Worm (Caenorhabditis elegans): Measurements from ENCODE around the gene Y53G8B.1.

Y53G8B.1 gene

ce11 chrIII:3176775-3177174 is 47.7 kb downstream of the Y53G8B.1 start:
- TF ChIP-seq hmg-4 (GFP tag; optimal IDR thresholded peaks at IDR 0.05) = no peak
- no peak for TF ChIP-seq ceh-36 (tag; optimal IDR thresholded peaks at IDR 0.05)
- no peak for TF ChIP-seq tbx-11 (GFP tag; IDR thresholded peaks at IDR 0.05)
- no peak for TF ChIP-seq pes-1 (GFP tag; IDR thresholded peaks at IDR 0.05)
- TF ChIP-seq sea-1 (GFP tag; conservative IDR thresholded peaks at IDR 0.05) = no peak
- TF ChIP-seq flt-1 (GFP tag; IDR thresholded peaks at IDR 0.05) = no peak
- no peak for TF ChIP-seq hmbx-1 (tag; optimal IDR thresholded peaks at IDR 0.05)
- TF ChIP-seq hnd-1 (tag; optimal IDR thresholded peaks at IDR 0.05) = no peak
- no peak for TF ChIP-seq B0310.2 (tag; optimal IDR thresholded peaks at IDR 0.05)
- TF ChIP-seq aly-1 (tag; optimal IDR thresholded peaks at IDR 0.05) = no peak
- TF ChIP-seq ets-7 (tag; optimal IDR thresholded peaks at IDR 0.05) = no peak
- TF ChIP-seq scrt-1 (GFP tag; IDR thresholded peaks at IDR 0.05) = no peak
- TF ChIP-seq ama-1 (optimal IDR thresholded peaks at IDR 0.05) = no peak
- no peak for TF ChIP-seq ceh-13 (GFP tag; optimal IDR thresholded peaks at IDR 0.05)
- TF ChIP-seq F13C5.2 (tag; optimal IDR thresholded peaks at IDR 0.05) = no peak
- no peak for TF ChIP-seq tra-4 (tag; optimal IDR thresholded peaks at IDR 0.05)
- no peak for TF ChIP-seq tbx-37 (GFP tag; conservative IDR thresholded peaks at IDR 0.05)

- TF ChIP-seq F13C5.2 (tag; optimal IDR thresholded peaks at IDR 0.05) (no peak), aly-1 (tag; optimal IDR thresholded peaks at IDR 0.05) (no peak), ama-1 (optimal IDR thresholded peaks at IDR 0.05) (no peak), flt-1 (GFP tag; IDR thresholded peaks at IDR 0.05) (no peak), B0310.2 (tag; optimal IDR thresholded peaks at IDR 0.05) (no peak)
Observed at ce11 chrIII:3179855-3180254, 50.8 kb downstream of the Y53G8B.1 start.

All from whole organism, early embryonic.